Worm (Caenorhabditis elegans) whole organism, young adult: Measurements from ENCODE around the gene srx-63.

Experiments
- F23B12.7 ChIP-seq: sonication (generic microtip); optimal IDR thresholded peaks from 2 replicates; lab custom pipeline; 2017; ENCODE audit warnings: missing genetic modification characterization, mild to moderate bottlenecking, missing compliant biosample characterization, antibody characterized with exemption, moderate library complexity; ENCODE audit not compliant: insufficient read depth
- F52B5.7 ChIP-seq: sonication (generic microtip); optimal IDR thresholded peaks from 2 replicates; lab custom pipeline; 2016; ENCODE audit warnings: mild to moderate bottlenecking, missing genetic modification characterization, missing compliant biosample characterization
- Y79H2A.3 ChIP-seq: fragments of 200-800 bp; sonication (Bioruptor generic); conservative IDR thresholded peaks from 2 replicates; pipeline ENCODE4 v1.3.6; 2022; ENCODE audit warnings: missing genetic modification reagents, missing genetic modification characterization, missing compliant biosample characterization
- atf-7 ChIP-seq: sonication (generic microtip); optimal IDR thresholded peaks from 2 replicates; lab custom pipeline; 2017; ENCODE audit warnings: mild to moderate bottlenecking, missing genetic modification characterization, missing compliant biosample characterization
- ceh-40 ChIP-seq: fragments of 200-800 bp; sonication (Bioruptor generic); IDR thresholded peaks from 2 replicates; pipeline ENCODE4 v1.3.6; 2022; ENCODE audit warnings: missing genetic modification characterization, missing compliant biosample characterization
- ceh-58 ChIP-seq: fragments of 200-800 bp; sonication (Bioruptor generic); IDR thresholded peaks from 2 replicates; pipeline ENCODE4 v1.3.6; 2022; ENCODE audit warnings: missing genetic modification characterization, missing compliant biosample characterization
- dpl-1 ChIP-seq: fragments of 150-350 bp; optimal IDR thresholded peaks from 2 replicates; lab custom pipeline; 2014; ENCODE audit warnings: missing biosample characterization, missing genetic modification reagents, missing genetic modification characterization
- ekl-4 ChIP-seq: fragments of 200-800 bp; sonication (Bioruptor generic); IDR thresholded peaks from 2 replicates; pipeline ENCODE4 v1.3.6; 2022; ENCODE audit warnings: missing genetic modification reagents, missing genetic modification characterization, missing compliant biosample characterization
- lsl-1 ChIP-seq: fragments of 200-800 bp; sonication (Bioruptor generic); optimal IDR thresholded peaks from 2 replicates; lab custom pipeline; 2018; ENCODE audit warnings: mild to moderate bottlenecking, missing genetic modification characterization, moderate library complexity, missing compliant biosample characterization
- nfya-1 ChIP-seq: sonication (generic microtip); optimal IDR thresholded peaks from 2 replicates; lab custom pipeline; 2017; ENCODE audit warnings: antibody characterized with exemption, missing compliant biosample characterization, missing genetic modification characterization, borderline replicate concordance; ENCODE audit not compliant: insufficient read depth
- repo-1 ChIP-seq: sonication (generic microtip); optimal IDR thresholded peaks from 2 replicates; lab custom pipeline; 2017; ENCODE audit warnings: mild to moderate bottlenecking, missing genetic modification characterization, missing compliant biosample characterization

ce11 chrV:3945053-3945452 is 13.6 kb downstream of the srx-63 start, which contains the start of gene cyp-35B3:
- TF ChIP-seq repo-1 (tag; lab: Kevin White, UChicago) (no peak), atf-7 (tag; lab: Kevin White, UChicago) (no peak), ekl-4 (GFP tag; lab: Robert Waterston, UW) (no peak), Y79H2A.3 (GFP tag; lab: Robert Waterston, UW) (no peak), ceh-40 (GFP tag; lab: Robert Waterston, UW) (no peak), nfya-1 (tag; lab: Kevin White, UChicago) (no peak), lsl-1 (GFP tag; lab: Kevin White, UChicago) (no peak), F23B12.7 (tag; lab: Kevin White, UChicago) (no peak), dpl-1 (GFP tag; lab: Kevin White, UChicago) (no peak), F52B5.7 (tag; lab: Kevin White, UChicago) (no peak), ceh-58 (GFP tag; lab: Robert Waterston, UW) (no peak)
